Fruit fly (Drosophila melanogaster) whole organism, wandering third instar larva: Measurements from ENCODE around the gene CG14797.

ENCODE experiments used
- Abd-B ChIP-seq: fragments of >200 bp; optimal IDR thresholded peaks from 2 replicates; lab custom pipeline; 2017; ENCODE audit warnings: missing biosample characterization, missing genetic modification characterization
- CG32264 ChIP-seq: fragments of 200-800 bp; sonication (Bioruptor generic); optimal IDR thresholded peaks from 2 replicates; lab custom pipeline; 2016; ENCODE audit warnings: missing biosample characterization, missing genetic modification characterization
- CG9705 ChIP-seq: fragments of 200-800 bp; sonication (Bioruptor generic); optimal IDR thresholded peaks from 2 replicates; lab custom pipeline; 2018; ENCODE audit warnings: missing biosample characterization, mild to moderate bottlenecking, missing genetic modification characterization
- Dfd ChIP-seq: fragments of >200 bp; optimal IDR thresholded peaks from 2 replicates; lab custom pipeline; 2017; ENCODE audit warnings: missing biosample characterization, missing genetic modification characterization
- OdsH ChIP-seq: fragments of 200-800 bp; sonication (Bioruptor generic); optimal IDR thresholded peaks from 2 replicates; lab custom pipeline; 2016; ENCODE audit warnings: missing biosample characterization, mild to moderate bottlenecking, missing genetic modification characterization
- ey ChIP-seq: fragments of 200-800 bp; sonication (Bioruptor generic); optimal IDR thresholded peaks from 2 replicates; lab custom pipeline; 2016; ENCODE audit warnings: missing biosample characterization, missing genetic modification characterization
- foxo ChIP-seq, 2 experiments: fragments of 200-800 bp; sonication (Bioruptor generic); optimal IDR thresholded peaks; 2 replicates in 1 of 2; 3 replicates in 1 of 2; lab custom pipeline; 2016 to 2017; ENCODE audit warnings: missing biosample characterization in 2 of 2, missing genetic modification characterization in 2 of 2
- h ChIP-seq: fragments of 200-800 bp; sonication (Bioruptor generic); optimal IDR thresholded peaks from 3 replicates; lab custom pipeline; 2016; ENCODE audit warnings: missing biosample characterization, mild to moderate bottlenecking, missing genetic modification characterization
- psq ChIP-seq: fragments of 200-800 bp; sonication (Bioruptor generic); optimal IDR thresholded peaks from 3 replicates; lab custom pipeline; 2017; ENCODE audit warnings: missing biosample characterization, mild to moderate bottlenecking, missing genetic modification characterization, moderate library complexity
- sv ChIP-seq: fragments of 200-800 bp; sonication (Bioruptor generic); optimal IDR thresholded peaks from 3 replicates; lab custom pipeline; 2016; ENCODE audit warnings: missing biosample characterization, missing genetic modification characterization
- usp ChIP-seq: fragments of >200 bp; optimal IDR thresholded peaks from 2 replicates; lab custom pipeline; 2017; ENCODE audit warnings: missing biosample characterization, missing genetic modification characterization

- TF ChIP-seq OdsH (GFP tag; lab: Kevin White, UChicago) (no peak), Dfd (GFP tag; lab: Kevin White, UChicago) (peak; percentile 44), Abd-B (no peak), sv (no peak), h (GFP tag; lab: Kevin White, UChicago) (no peak), CG9705 (GFP tag; lab: Kevin White, UChicago) (no peak), ey (GFP tag; lab: Kevin White, UChicago) (no peak), psq (GFP tag; lab: Kevin White, UChicago) (no peak), CG32264 (GFP tag; lab: Kevin White, UChicago) (no peak), usp (GFP tag; lab: Kevin White, UChicago) (no peak), foxo (GFP tag; optimal IDR thresholded peaks at IDR 0.05; lab: Kevin White, UChicago) (no peak)
Measured at dm6 chrX:1643640-1644039, 37.7 kb upstream of the CG14797 start.
